Worm (Caenorhabditis elegans) whole organism, L1 larva: ENCODE data around the gene W04D2.4.

Experiments used
- C34B4.2 ChIP-seq: sonication (generic microtip); optimal IDR thresholded peaks from 2 replicates; lab custom pipeline; 2017; ENCODE audit warnings: mild to moderate bottlenecking, missing genetic modification characterization, missing compliant biosample characterization
- mdl-1 ChIP-seq, 2 experiments: fragments of 150-350 bp; optimal IDR thresholded peaks; 2 replicates each; lab custom pipeline; 2014 to 2017; ENCODE audit warnings: missing biosample characterization in 2 of 2, missing genetic modification characterization in 2 of 2, inconsistent platforms in 1 of 2
- nhr-85 ChIP-seq: sonication (generic microtip); peaks from one replicate; lab custom pipeline; 2016; ENCODE audit warnings: missing genetic modification characterization, inconsistent platforms, missing compliant biosample characterization
- snu-23 ChIP-seq: sonication (generic microtip); optimal IDR thresholded peaks from 2 replicates; lab custom pipeline; 2016; ENCODE audit warnings: missing genetic modification characterization, missing compliant biosample characterization
- sox-4 ChIP-seq: sonication (generic microtip); optimal IDR thresholded peaks from 2 replicates; lab custom pipeline; 2016; ENCODE audit warnings: missing genetic modification characterization, missing compliant biosample characterization
- unc-130 ChIP-seq: fragments of 150-350 bp; optimal IDR thresholded peaks from 2 replicates; lab custom pipeline; 2017; ENCODE audit warnings: missing biosample characterization, missing genetic modification characterization, inconsistent platforms
- unc-62 ChIP-seq: fragments of 150-350 bp; optimal IDR thresholded peaks from 2 replicates; lab custom pipeline; 2014; ENCODE audit warnings: missing biosample characterization, missing genetic modification reagents, missing genetic modification characterization

DNA sequence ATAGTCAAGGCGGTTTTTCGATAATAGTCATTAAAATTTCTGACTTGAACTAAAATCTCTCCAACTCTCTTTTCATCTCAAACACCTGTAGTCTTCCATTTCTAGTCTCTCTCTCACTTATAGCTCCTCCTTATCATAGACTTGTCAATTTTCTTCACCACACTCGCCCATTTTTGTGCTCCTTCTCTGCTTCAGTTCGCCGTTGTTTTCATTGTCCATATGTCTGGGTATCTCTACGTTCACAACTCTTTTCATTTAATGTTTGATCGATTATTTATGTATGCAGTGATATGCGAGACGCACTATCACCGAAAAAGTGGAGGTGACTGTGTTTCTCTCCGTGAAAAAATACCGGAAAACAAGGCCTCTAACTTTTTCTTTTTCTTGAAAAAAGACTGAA is 29.8 kb downstream of the W04D2.4 start:
- no peak for TF ChIP-seq mdl-1 (tag; optimal IDR thresholded peaks at IDR 0.05; lab: Kevin White, UChicago)
- TF ChIP-seq unc-62 (GFP tag; lab: Kevin White, UChicago), result no peak
- no peak for TF ChIP-seq nhr-85 (tag; lab: Kevin White, UChicago)
- TF ChIP-seq unc-130, result no peak
- TF ChIP-seq sox-4 (tag; lab: Kevin White, UChicago), result no peak
- no peak for TF ChIP-seq snu-23 (GFP tag; lab: Kevin White, UChicago)
- TF ChIP-seq C34B4.2 (tag; lab: Kevin White, UChicago), result no peak
